Fruit fly (Drosophila melanogaster) whole organism, embryonic: ENCODE data around the gene CG6051.

Source experiments
- Atf-2 ChIP-seq: fragments of 200-800 bp; sonication (Bioruptor generic); optimal IDR thresholded peaks from 2 replicates; lab custom pipeline; 2016; ENCODE audit warnings: missing biosample characterization, missing genetic modification characterization
- Atf3 ChIP-seq: fragments of 200-800 bp; sonication (Bioruptor generic); optimal IDR thresholded peaks from 3 replicates; lab custom pipeline; 2016; ENCODE audit warnings: missing biosample characterization, missing genetic modification characterization
- CG11093 ChIP-seq: fragments of 200-800 bp; sonication (Bioruptor generic); IDR thresholded peaks from 3 replicates; pipeline ENCODE4 v1.3.6; 2022; ENCODE audit warnings: missing biosample characterization, missing genetic modification characterization
- CG11247 ChIP-seq: fragments of 200-800 bp; sonication (Bioruptor generic); IDR thresholded peaks from 2 replicates; pipeline ENCODE4 v1.3.6; 2022; ENCODE audit warnings: missing biosample characterization, missing genetic modification characterization
- CG11560 ChIP-seq: fragments of 200-800 bp; sonication (Bioruptor generic); IDR thresholded peaks from 3 replicates; pipeline ENCODE4 v1.3.6; 2022; ENCODE audit warnings: missing biosample characterization, missing genetic modification characterization
- CG14441 ChIP-seq: fragments of 200-800 bp; sonication (Bioruptor generic); IDR thresholded peaks from 2 replicates; pipeline ENCODE4 v1.3.6; 2022; ENCODE audit warnings: missing biosample characterization, missing genetic modification characterization
- CG15479 ChIP-seq: fragments of 200-800 bp; sonication (Bioruptor generic); optimal IDR thresholded peaks from 3 replicates; lab custom pipeline; 2019; ENCODE audit warnings: missing biosample characterization, mild to moderate bottlenecking, missing genetic modification characterization, moderate library complexity
- CG1603 ChIP-seq: fragments of 200-800 bp; sonication (Bioruptor generic); optimal IDR thresholded peaks from 2 replicates; lab custom pipeline; 2019; ENCODE audit warnings: missing biosample characterization, mild to moderate bottlenecking, missing genetic modification characterization, moderate library complexity
- CG16813 ChIP-seq: fragments of 200-800 bp; sonication (Bioruptor generic); IDR thresholded peaks from 3 replicates; pipeline ENCODE4 v1.3.6; 2022; ENCODE audit warnings: missing biosample characterization, missing genetic modification characterization; ENCODE audit not compliant: partially characterized antibody
- CG17359 ChIP-seq: fragments of 200-800 bp; sonication (Bioruptor generic); optimal IDR thresholded peaks from 3 replicates; lab custom pipeline; 2018; ENCODE audit warnings: missing biosample characterization, mild to moderate bottlenecking, missing genetic modification characterization, moderate library complexity
- CG1792 ChIP-seq: fragments of 200-800 bp; sonication (Bioruptor generic); optimal IDR thresholded peaks from 2 replicates; lab custom pipeline; 2016; ENCODE audit warnings: missing biosample characterization, missing genetic modification characterization
- CG18476 ChIP-seq: fragments of 200-800 bp; sonication (Bioruptor generic); optimal IDR thresholded peaks from 2 replicates; lab custom pipeline; 2016; ENCODE audit warnings: missing biosample characterization, mild to moderate bottlenecking, missing genetic modification characterization
- CG2202 ChIP-seq: fragments of 200-800 bp; sonication (Bioruptor generic); optimal IDR thresholded peaks from 2 replicates; lab custom pipeline; 2018; ENCODE audit warnings: missing biosample characterization, mild to moderate bottlenecking, missing genetic modification characterization
- CG30020 ChIP-seq: fragments of 200-800 bp; optimal IDR thresholded peaks from 2 replicates; lab custom pipeline; 2019; ENCODE audit warnings: missing biosample characterization, mild to moderate bottlenecking, missing genetic modification characterization, moderate library complexity
- CG30403 ChIP-seq: fragments of 200-800 bp; sonication (Bioruptor generic); optimal IDR thresholded peaks from 3 replicates; lab custom pipeline; 2016; ENCODE audit warnings: missing biosample characterization, missing genetic modification characterization
- CG32772 ChIP-seq: fragments of 200-800 bp; sonication (Bioruptor generic); IDR thresholded peaks from 2 replicates; pipeline ENCODE4 v1.3.6; 2022; ENCODE audit warnings: missing biosample characterization, missing genetic modification characterization
- CG33213 ChIP-seq: fragments of 200-800 bp; sonication (Bioruptor generic); optimal IDR thresholded peaks from 3 replicates; lab custom pipeline; 2016; ENCODE audit warnings: missing biosample characterization, missing genetic modification characterization
- CG4360 ChIP-seq: fragments of 200-800 bp; sonication (Bioruptor generic); IDR thresholded peaks from 2 replicates; pipeline ENCODE4 v1.3.6; 2022; ENCODE audit warnings: missing biosample characterization, missing genetic modification characterization
- CG6854 ChIP-seq: fragments of 200-800 bp; sonication (Bioruptor generic); optimal IDR thresholded peaks from 3 replicates; lab custom pipeline; 2017; ENCODE audit warnings: missing biosample characterization, mild to moderate bottlenecking, missing genetic modification characterization
- CG7745 ChIP-seq: fragments of 200-800 bp; sonication (Bioruptor generic); optimal IDR thresholded peaks from 2 replicates; lab custom pipeline; 2018; ENCODE audit warnings: missing biosample characterization, mild to moderate bottlenecking, missing genetic modification characterization, moderate library complexity
- CG7839 ChIP-seq: fragments of 200-800 bp; sonication (Bioruptor generic); optimal IDR thresholded peaks from 3 replicates; lab custom pipeline; 2018; ENCODE audit warnings: missing biosample characterization, mild to moderate bottlenecking, missing genetic modification characterization, moderate library complexity
- CG8944 ChIP-seq: fragments of 200-800 bp; sonication (Bioruptor generic); optimal IDR thresholded peaks from 3 replicates; lab custom pipeline; 2016; ENCODE audit warnings: missing biosample characterization, missing genetic modification characterization
- CrebB ChIP-seq: fragments of 200-800 bp; sonication (Bioruptor generic); optimal IDR thresholded peaks from 3 replicates; lab custom pipeline; 2018; ENCODE audit warnings: missing biosample characterization, mild to moderate bottlenecking, missing genetic modification characterization
- Dip3 ChIP-seq: fragments of 200-800 bp; sonication (Bioruptor generic); optimal IDR thresholded peaks from 3 replicates; lab custom pipeline; 2016; ENCODE audit warnings: missing biosample characterization, missing genetic modification characterization
- Eip74EF ChIP-seq, 2 experiments: fragments of 200-800 bp in 1 of 2; fragments of >200 bp in 1 of 2; sonication (Bioruptor generic) in 1 of 2; optimal IDR thresholded peaks; 2 replicates each; lab custom pipeline; 2017 to 2019; ENCODE audit warnings: missing biosample characterization in 2 of 2, missing genetic modification characterization in 2 of 2, mild to moderate bottlenecking in 1 of 2, moderate library complexity in 1 of 2
- Fer1 ChIP-seq: fragments of 200-800 bp; sonication (Bioruptor generic); optimal IDR thresholded peaks from 2 replicates; lab custom pipeline; 2017; ENCODE audit warnings: missing biosample characterization, mild to moderate bottlenecking, missing genetic modification characterization
- Hand ChIP-seq: fragments of 200-800 bp; sonication (Bioruptor generic); optimal IDR thresholded peaks from 2 replicates; lab custom pipeline; 2017; ENCODE audit warnings: mild to moderate bottlenecking, missing biosample characterization, missing genetic modification reagents, missing genetic modification characterization
- HmgZ ChIP-seq: fragments of 200-800 bp; sonication (Bioruptor generic); optimal IDR thresholded peaks from 2 replicates; lab custom pipeline; 2018; ENCODE audit warnings: missing biosample characterization, mild to moderate bottlenecking, missing genetic modification characterization
- Lhr ChIP-seq: fragments of 200-800 bp; sonication (Bioruptor generic); optimal IDR thresholded peaks from 3 replicates; lab custom pipeline; 2017; ENCODE audit warnings: mild to moderate bottlenecking, missing biosample characterization, missing genetic modification reagents, missing genetic modification characterization
- Med ChIP-seq: fragments of 200-800 bp; sonication (Bioruptor generic); peaks from one replicate; lab custom pipeline; 2016; ENCODE audit warnings: missing biosample characterization, missing genetic modification characterization, mild to moderate bottlenecking, inconsistent platforms, moderate library complexity
- NK7.1 ChIP-seq: fragments of 200-800 bp; sonication (Bioruptor generic); optimal IDR thresholded peaks from 3 replicates; lab custom pipeline; 2016; ENCODE audit warnings: missing biosample characterization, missing genetic modification characterization
- br ChIP-seq: fragments of >200 bp; optimal IDR thresholded peaks from 2 replicates; lab custom pipeline; 2017
- bsh ChIP-seq, 2 experiments: fragments of 200-800 bp; sonication (Bioruptor generic); optimal IDR thresholded peaks; 2 replicates each; lab custom pipeline; 2017 to 2018; ENCODE audit warnings: mild to moderate bottlenecking in 2 of 2, missing biosample characterization in 2 of 2, missing genetic modification characterization in 2 of 2, moderate library complexity in 1 of 2
- cato ChIP-seq: fragments of 200-800 bp; sonication (Bioruptor generic); optimal IDR thresholded peaks from 2 replicates; lab custom pipeline; 2016; ENCODE audit warnings: missing biosample characterization, missing genetic modification characterization, borderline replicate concordance
- disco-r ChIP-seq: fragments of 200-800 bp; sonication (Bioruptor generic); optimal IDR thresholded peaks from 2 replicates; lab custom pipeline; 2016; ENCODE audit warnings: missing biosample characterization, missing genetic modification characterization
- dmrt11E ChIP-seq: fragments of 200-800 bp; sonication (Bioruptor generic); optimal IDR thresholded peaks from 3 replicates; lab custom pipeline; 2018; ENCODE audit warnings: missing biosample characterization, mild to moderate bottlenecking, missing genetic modification characterization, moderate library complexity
- dmrt99B ChIP-seq: fragments of 200-800 bp; sonication (Bioruptor generic); optimal IDR thresholded peaks from 2 replicates; lab custom pipeline; 2018; ENCODE audit warnings: missing biosample characterization, mild to moderate bottlenecking, missing genetic modification characterization, moderate library complexity
- fu2 ChIP-seq: fragments of 200-800 bp; sonication (Bioruptor generic); optimal IDR thresholded peaks from 2 replicates; lab custom pipeline; 2016; ENCODE audit warnings: missing biosample characterization, missing genetic modification characterization
- gfzf ChIP-seq: fragments of 200-800 bp; sonication (Bioruptor generic); optimal IDR thresholded peaks from 2 replicates; lab custom pipeline; 2016; ENCODE audit warnings: missing biosample characterization, mild to moderate bottlenecking, missing genetic modification characterization, moderate library complexity
- ken ChIP-seq: fragments of 200-800 bp; sonication (Bioruptor generic); IDR thresholded peaks from 3 replicates; pipeline ENCODE4 v1.3.6; 2022; ENCODE audit warnings: missing biosample characterization, missing genetic modification characterization
- knrl ChIP-seq: fragments of 200-800 bp; sonication (Bioruptor generic); IDR thresholded peaks from 3 replicates; pipeline ENCODE4 v1.3.6; 2022; ENCODE audit warnings: missing biosample characterization, missing genetic modification characterization; ENCODE audit not compliant: partially characterized antibody
- lola ChIP-seq, 3 experiments: fragments of >200 bp in 2 of 3; fragments of 200-800 bp in 1 of 3; sonication (Bioruptor generic) in 1 of 3; optimal IDR thresholded peaks; 2 replicates each; lab custom pipeline; 2017 to 2019; ENCODE audit warnings: missing biosample characterization in 3 of 3, missing genetic modification characterization in 3 of 3, mild to moderate bottlenecking in 1 of 3, moderate library complexity in 1 of 3
- onecut ChIP-seq: fragments of 200-800 bp; sonication (Bioruptor generic); IDR thresholded peaks from 2 replicates; pipeline ENCODE4 v1.3.6; 2022; ENCODE audit warnings: missing biosample characterization, missing genetic modification characterization
- prd ChIP-seq, 3 experiments: fragments of >200 bp in 2 of 3; fragments of 200-800 bp in 1 of 3; sonication (Bioruptor generic) in 1 of 3; optimal IDR thresholded peaks in 2 of 3; IDR thresholded peaks in 1 of 3; 2 replicates in 2 of 3; 3 replicates in 1 of 3; pipeline versions ENCODE4 v1.3.6 to Lab custom; 2017 to 2022; ENCODE audit warnings: missing biosample characterization in 1 of 3, missing genetic modification characterization in 1 of 3
- pros ChIP-seq: fragments of 200-800 bp; sonication (Bioruptor generic); optimal IDR thresholded peaks from 3 replicates; lab custom pipeline; 2019; ENCODE audit warnings: missing biosample characterization, mild to moderate bottlenecking, missing genetic modification characterization, moderate library complexity
- rib ChIP-seq: fragments of 200-800 bp; sonication (Bioruptor generic); IDR thresholded peaks from 2 replicates; pipeline ENCODE4 v1.3.6; 2022; ENCODE audit warnings: missing biosample characterization, missing genetic modification characterization
- ro ChIP-seq: fragments of 200-800 bp; sonication (Bioruptor generic); IDR thresholded peaks from 2 replicates; pipeline ENCODE4 v1.3.6; 2022; ENCODE audit warnings: missing biosample characterization, missing genetic modification characterization
- tx ChIP-seq: fragments of 200-800 bp; sonication (Bioruptor generic); optimal IDR thresholded peaks from 2 replicates; lab custom pipeline; 2016; ENCODE audit warnings: missing biosample characterization, missing genetic modification characterization

The CG6051 gene

DNA sequence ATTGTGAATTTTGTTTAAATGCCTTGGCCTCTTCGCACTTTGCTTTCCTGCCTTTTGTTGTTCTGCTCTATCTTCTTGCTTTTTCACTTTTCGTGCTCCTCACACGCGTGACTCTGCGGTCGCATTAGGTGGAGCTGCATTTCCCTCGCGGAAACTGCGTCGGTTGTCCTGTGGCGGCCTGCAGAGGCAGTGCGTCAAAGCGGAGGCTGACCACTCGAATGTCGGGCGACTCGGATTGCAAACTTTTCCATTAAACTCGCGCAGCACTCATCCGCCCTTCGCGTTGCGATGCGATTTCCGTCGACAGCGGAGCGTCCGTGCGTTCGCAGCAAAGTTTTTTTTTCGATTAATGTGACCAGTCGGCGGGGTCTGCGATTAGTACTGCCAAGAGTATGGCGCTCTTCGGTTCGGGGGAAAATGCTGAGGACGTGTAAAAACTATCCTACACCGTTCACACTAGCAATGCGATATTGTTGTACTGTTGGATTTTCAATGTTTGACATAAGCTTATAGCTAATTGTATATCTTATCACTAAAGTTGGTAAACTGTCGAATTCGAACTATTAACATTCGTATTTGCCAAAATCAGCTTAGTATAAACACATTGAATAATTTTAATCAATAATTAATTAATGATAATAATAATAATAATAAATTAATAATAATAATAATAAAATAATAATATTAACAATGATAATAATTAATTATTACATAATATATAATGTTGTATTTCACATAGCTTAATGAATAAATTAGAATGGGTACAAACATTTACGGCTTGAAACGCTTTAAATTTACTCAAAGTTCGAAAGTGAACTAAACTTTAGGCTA lies at the start of gene CG6051 (continued):
- TF ChIP-seq CG17359 (peak; percentile 60), CG18476 (peak; percentile 18), CG8944 (GFP tag; lab: Kevin White, UChicago) (peak; percentile 48), Lhr (GFP tag; lab: Kevin White, UChicago) (no peak), CG32772 (GFP tag; lab: Robert Waterston, UW) (no peak), CG2202 (tag; lab: Kevin White, UChicago) (peak; percentile 35), ro (no peak), Atf3 (GFP tag; lab: Kevin White, UChicago) (peak; percentile 25), CG1792 (GFP tag; lab: Kevin White, UChicago) (no peak), CG11560 (tag; lab: Robert Waterston, UW) (no peak), CrebB (tag; lab: Kevin White, UChicago) (peak; percentile 30), CG30020 (tag; lab: Kevin White, UChicago) (peak; percentile 84), onecut (peak; percentile 44; the same call in 1 of the 2 replicates), CG6854 (GFP tag; lab: Kevin White, UChicago) (peak; percentile 6), Fer1 (GFP tag; lab: Kevin White, UChicago) (peak; percentile 70), Dip3 (GFP tag; lab: Kevin White, UChicago) (peak; percentile 43), CG15479 (GFP tag; lab: Kevin White, UChicago) (no peak), Eip74EF (GFP tag; optimal IDR thresholded peaks at IDR 0.05; lab: Kevin White, UChicago) (peak in 1 of 2 experiments; percentile 85), CG7839 (tag; lab: Kevin White, UChicago) (peak; percentile 62), lola (GFP tag; optimal IDR thresholded peaks at IDR 0.05; lab: Kevin White, UChicago) (peak in 2 of 3 experiments; percentile 55 to 98), prd (optimal IDR thresholded peaks at IDR 0.05; lab: Kevin White, UChicago) (no peak), prd (GFP tag; IDR thresholded peaks at IDR 0.05; lab: Robert Waterston, UW) (no peak), CG16813 (GFP tag; lab: Robert Waterston, UW) (no peak), ken (GFP tag; lab: Robert Waterston, UW) (no peak), knrl (no peak), rib (GFP tag; lab: Robert Waterston, UW) (no peak), CG14441 (GFP tag; lab: Robert Waterston, UW) (no peak), pros (no peak), bsh (GFP tag; optimal IDR thresholded peaks at IDR 0.05; lab: Kevin White, UChicago) (peak in 1 of 2 experiments; percentile 47), CG4360 (GFP tag; lab: Robert Waterston, UW) (no peak), CG7745 (tag; lab: Kevin White, UChicago) (no peak), NK7.1 (GFP tag; lab: Kevin White, UChicago) (peak; percentile 25), Med (GFP tag; lab: Kevin White, UChicago) (peak; percentile 85), CG33213 (GFP tag; lab: Kevin White, UChicago) (peak; percentile 66), Atf-2 (GFP tag; lab: Kevin White, UChicago) (peak; percentile 41), fu2 (GFP tag; lab: Kevin White, UChicago) (peak; percentile 46), br (no peak), CG11247 (no peak), CG30403 (GFP tag; lab: Kevin White, UChicago) (peak; percentile 58), Hand (GFP tag; lab: Kevin White, UChicago) (peak; percentile 59), disco-r (no peak), cato (GFP tag; lab: Kevin White, UChicago) (peak; percentile 3), HmgZ (tag; lab: Kevin White, UChicago) (peak; percentile 44), dmrt99B (tag; lab: Kevin White, UChicago) (peak; percentile 48), dmrt11E (tag; lab: Kevin White, UChicago) (peak; percentile 51), CG1603 (peak; percentile 80), CG11093 (GFP tag; lab: Robert Waterston, UW) (peak; percentile 21; the same call in 1 of the 3 replicates), gfzf (GFP tag; lab: Kevin White, UChicago) (peak; percentile 79), tx (GFP tag; lab: Kevin White, UChicago) (peak; percentile 34)
